Worm (Caenorhabditis elegans): ENCODE data around the gene C07D10.1.

ce11 chrII:7411930-7412329, 13.1 kb downstream of the C07D10.1 start, which contains the start of gene K02A2.5:
- TF ChIP-seq ref-2 (tag; optimal IDR thresholded peaks at IDR 0.05) (no peak), nhr-11 (tag; optimal IDR thresholded peaks at IDR 0.05) (no peak), ama-1 (optimal IDR thresholded peaks at IDR 0.05) (no peak), tbx-2 (tag; optimal IDR thresholded peaks at IDR 0.05) (no peak), C08G9.2 (tag; optimal IDR thresholded peaks at IDR 0.05) (no peak), ceh-9 (tag; optimal IDR thresholded peaks at IDR 0.05) (no peak), ceh-18 (tag; optimal IDR thresholded peaks at IDR 0.05) (no peak), unc-3 (GFP tag; conservative IDR thresholded peaks at IDR 0.05) (no peak), unc-3 (tag; optimal IDR thresholded peaks at IDR 0.05) (no peak), zip-5 (tag; optimal IDR thresholded peaks at IDR 0.05) (no peak), syd-9 (tag; optimal IDR thresholded peaks at IDR 0.05) (no peak), fkh-10 (GFP tag; optimal IDR thresholded peaks at IDR 0.05) (no peak), dve-1 (tag; optimal IDR thresholded peaks at IDR 0.05) (no peak), pqm-1 (tag; optimal IDR thresholded peaks at IDR 0.05) (no peak)

Measured in whole organism, late embryonic.